Worm (Caenorhabditis elegans) whole organism, mixed stage, embryonic: Measurements from ENCODE around the gene ins-12.

ENCODE experiments used
- M03D4.4 ChIP-seq: sonication (generic microtip); optimal IDR thresholded peaks from 2 replicates; lab custom pipeline; 2017; ENCODE audit warnings: mild to moderate bottlenecking, missing genetic modification characterization, missing compliant biosample characterization
- bed-3 ChIP-seq: fragments of 200-800 bp; sonication (Bioruptor generic); optimal IDR thresholded peaks from 3 replicates; lab custom pipeline; 2018; ENCODE audit warnings: mild to moderate bottlenecking, missing genetic modification characterization, moderate library complexity, missing compliant biosample characterization
- ceh-39 ChIP-seq: fragments of 150-350 bp; optimal IDR thresholded peaks from 2 replicates; lab custom pipeline; 2014; ENCODE audit warnings: missing biosample characterization, missing genetic modification characterization
- ceh-83 ChIP-seq: fragments of 200-800 bp; sonication (Bioruptor generic); optimal IDR thresholded peaks from 2 replicates; lab custom pipeline; 2018; ENCODE audit warnings: mild to moderate bottlenecking, missing genetic modification characterization, missing compliant biosample characterization
- ces-1 ChIP-seq: fragments of 150-350 bp; optimal IDR thresholded peaks from 2 replicates; lab custom pipeline; 2014; ENCODE audit warnings: missing biosample characterization, missing genetic modification reagents, missing genetic modification characterization
- cnd-1 ChIP-seq: fragments of 200-800 bp; sonication (Bioruptor generic); optimal IDR thresholded peaks from 2 replicates; lab custom pipeline; 2018; ENCODE audit warnings: mild to moderate bottlenecking, missing genetic modification characterization, missing compliant biosample characterization
- drap-1 ChIP-seq: fragments of 200-800 bp; sonication (Bioruptor generic); optimal IDR thresholded peaks from 3 replicates; lab custom pipeline; 2018; ENCODE audit warnings: mild to moderate bottlenecking, missing genetic modification characterization, missing compliant biosample characterization
- elt-1 ChIP-seq: sonication (generic microtip); optimal IDR thresholded peaks from 2 replicates; lab custom pipeline; 2017; ENCODE audit warnings: missing genetic modification characterization, mild to moderate bottlenecking, missing compliant biosample characterization, antibody characterized with exemption, moderate library complexity, borderline replicate concordance; ENCODE audit not compliant: insufficient read depth
- elt-3 ChIP-seq: fragments of 150-350 bp; optimal IDR thresholded peaks from 2 replicates; lab custom pipeline; 2014; ENCODE audit warnings: missing biosample characterization, missing genetic modification characterization
- flh-1 ChIP-seq: fragments of 200-800 bp; sonication (Bioruptor generic); optimal IDR thresholded peaks from 2 replicates; lab custom pipeline; 2018; ENCODE audit warnings: mild to moderate bottlenecking, missing genetic modification characterization, moderate library complexity, missing compliant biosample characterization
- ham-2 ChIP-seq: fragments of 200-800 bp; sonication (Bioruptor generic); optimal IDR thresholded peaks from 2 replicates; lab custom pipeline; 2018; ENCODE audit warnings: mild to moderate bottlenecking, missing genetic modification characterization, missing compliant biosample characterization
- hlh-1 ChIP-seq: fragments of 150-350 bp; optimal IDR thresholded peaks from 2 replicates; lab custom pipeline; 2014; ENCODE audit warnings: missing biosample characterization, missing genetic modification reagents, missing genetic modification characterization
- lin-13 ChIP-seq: fragments of 150-350 bp; optimal IDR thresholded peaks from 2 replicates; lab custom pipeline; 2014; ENCODE audit warnings: missing biosample characterization, missing genetic modification characterization
- lin-32 ChIP-seq: fragments of 200-800 bp; sonication (Bioruptor generic); optimal IDR thresholded peaks from 2 replicates; lab custom pipeline; 2018; ENCODE audit warnings: mild to moderate bottlenecking, missing genetic modification characterization, missing compliant biosample characterization
- mab-5 ChIP-seq: fragments of 150-350 bp; optimal IDR thresholded peaks from 2 replicates; lab custom pipeline; 2014; ENCODE audit warnings: missing biosample characterization, missing genetic modification characterization
- mep-1 ChIP-seq: fragments of 150-350 bp; optimal IDR thresholded peaks from 2 replicates; lab custom pipeline; 2017; ENCODE audit warnings: missing biosample characterization, missing genetic modification reagents, missing genetic modification characterization, inconsistent platforms
- mls-2 ChIP-seq: sonication (generic microtip); optimal IDR thresholded peaks from 2 replicates; lab custom pipeline; 2016; ENCODE audit warnings: mild to moderate bottlenecking, missing genetic modification characterization, moderate library complexity, missing compliant biosample characterization
- nhr-12 ChIP-seq: fragments of 150-350 bp; optimal IDR thresholded peaks from 2 replicates; lab custom pipeline; 2014; ENCODE audit warnings: missing biosample characterization, missing genetic modification characterization
- nhr-2 ChIP-seq: fragments of 150-350 bp; optimal IDR thresholded peaks from 2 replicates; lab custom pipeline; 2014; ENCODE audit warnings: missing biosample characterization, missing genetic modification characterization
- nhr-237 ChIP-seq: fragments of 150-350 bp; optimal IDR thresholded peaks from 2 replicates; lab custom pipeline; 2014; ENCODE audit warnings: missing biosample characterization, missing genetic modification characterization
- nhr-76 ChIP-seq: sonication (generic microtip); optimal IDR thresholded peaks from 2 replicates; lab custom pipeline; 2017; ENCODE audit warnings: missing biosample characterization, missing genetic modification characterization
- pha-4 ChIP-seq: fragments of 150-350 bp; optimal IDR thresholded peaks from 2 replicates; lab custom pipeline; 2018; ENCODE audit warnings: missing biosample characterization, missing genetic modification reagents, missing genetic modification characterization
- snpc-4 ChIP-seq: fragments of 150-350 bp; optimal IDR thresholded peaks from 2 replicates; lab custom pipeline; 2014; ENCODE audit warnings: missing biosample characterization, missing genetic modification characterization
- sptf-1 ChIP-seq: sonication (generic microtip); optimal IDR thresholded peaks from 2 replicates; lab custom pipeline; 2017; ENCODE audit warnings: mild to moderate bottlenecking, missing genetic modification characterization, moderate library complexity, missing compliant biosample characterization
- unc-120 ChIP-seq: sonication (generic microtip); optimal IDR thresholded peaks from 2 replicates; lab custom pipeline; 2017; ENCODE audit warnings: missing genetic modification characterization, missing compliant biosample characterization; ENCODE audit not compliant: poor library complexity, severe bottlenecking
- unc-39 ChIP-seq: fragments of 150-350 bp; optimal IDR thresholded peaks from 2 replicates; lab custom pipeline; 2014; ENCODE audit warnings: missing biosample characterization, missing genetic modification characterization
- unc-62 ChIP-seq: fragments of 150-350 bp; optimal IDR thresholded peaks from 2 replicates; lab custom pipeline; 2014; ENCODE audit warnings: missing biosample characterization, missing genetic modification reagents, missing genetic modification characterization
- zip-8 ChIP-seq: fragments of 150-350 bp; optimal IDR thresholded peaks from 2 replicates; lab custom pipeline; 2014; ENCODE audit warnings: missing biosample characterization, missing genetic modification characterization
- ztf-11 ChIP-seq: fragments of 150-350 bp; optimal IDR thresholded peaks from 2 replicates; lab custom pipeline; 2014; ENCODE audit warnings: missing biosample characterization, missing genetic modification characterization

The ins-12 gene

DNA sequence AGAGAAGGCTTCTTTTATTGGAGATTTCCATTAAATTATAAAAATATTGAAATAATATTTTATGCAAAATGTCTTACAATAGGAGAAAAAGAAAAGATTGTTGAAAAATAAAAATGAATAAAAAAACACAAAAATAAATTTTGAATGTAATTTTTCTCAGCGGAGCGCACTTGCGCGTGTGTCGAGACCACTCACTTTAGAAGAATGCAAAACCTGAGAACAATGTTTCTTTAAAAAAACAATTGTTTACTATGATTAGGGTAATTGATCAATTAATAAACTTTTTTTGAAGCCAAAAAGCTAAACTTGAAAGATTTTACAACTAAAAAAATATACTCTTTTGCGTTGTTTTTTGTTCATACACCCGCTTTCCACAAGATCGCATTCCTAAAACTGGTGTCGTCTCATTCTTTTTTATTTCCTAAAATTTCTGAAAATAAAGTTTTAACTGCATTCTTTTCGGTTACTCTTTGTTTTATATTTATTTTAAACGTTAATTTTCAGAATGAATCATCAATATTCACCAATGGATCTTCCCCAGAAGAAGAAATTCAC lies 39.9 kb downstream of the ins-12 start, which contains the start of gene ttc-4:
ttc-4 (plus strand) TSS at position 505 of the 555 bp plus-strand sequence.
- TF ChIP-seq M03D4.4 (no peak), nhr-237 (tag; lab: Kevin White, UChicago) (peak; percentile 68), snpc-4 (tag; lab: Kevin White, UChicago) (no peak), mep-1 (tag; lab: Kevin White, UChicago) (peak; percentile 68), mls-2 (tag; lab: Kevin White, UChicago) (no peak), ces-1 (GFP tag; lab: Kevin White, UChicago) (peak; percentile 39), ceh-39 (no peak), nhr-12 (no peak), sptf-1 (tag; lab: Kevin White, UChicago) (peak; percentile 45)
- TF ChIP-seq, all 35 proteins: peak for 4

DNA sequence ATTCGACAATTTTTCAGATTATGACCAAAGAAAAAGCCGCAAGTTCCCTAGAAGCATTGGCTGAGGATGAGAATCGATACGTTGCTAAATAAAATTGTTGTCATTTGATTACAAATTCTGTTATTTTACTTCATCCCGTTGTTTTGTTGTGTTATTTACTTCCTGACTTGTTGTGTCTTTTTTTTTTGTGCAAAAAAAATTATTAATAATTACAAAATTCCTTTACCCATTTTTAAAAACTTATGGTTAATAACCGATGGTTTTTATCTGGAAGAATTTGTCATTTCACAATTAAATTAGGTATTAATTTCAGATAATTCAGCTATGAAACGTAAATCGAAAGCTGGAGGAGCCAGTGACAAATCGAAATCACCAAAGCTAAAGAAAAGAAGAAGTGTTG lies 41.8 kb downstream of the ins-12 start, which contains the start of gene C17G10.1:
C17G10.1 (plus strand) TSS at position 301 of the 400 bp plus-strand sequence.
- TF ChIP-seq mep-1 (tag; lab: Kevin White, UChicago) (no peak), drap-1 (no peak), M03D4.4 (no peak), flh-1 (GFP tag; lab: Kevin White, UChicago) (no peak), elt-3 (no peak), nhr-12 (no peak), unc-62 (no peak), snpc-4 (tag; lab: Kevin White, UChicago) (no peak), nhr-237 (tag; lab: Kevin White, UChicago) (no peak), lin-32 (GFP tag; lab: Kevin White, UChicago) (no peak), unc-120 (no peak), ztf-11 (tag; lab: Kevin White, UChicago) (no peak)

DNA sequence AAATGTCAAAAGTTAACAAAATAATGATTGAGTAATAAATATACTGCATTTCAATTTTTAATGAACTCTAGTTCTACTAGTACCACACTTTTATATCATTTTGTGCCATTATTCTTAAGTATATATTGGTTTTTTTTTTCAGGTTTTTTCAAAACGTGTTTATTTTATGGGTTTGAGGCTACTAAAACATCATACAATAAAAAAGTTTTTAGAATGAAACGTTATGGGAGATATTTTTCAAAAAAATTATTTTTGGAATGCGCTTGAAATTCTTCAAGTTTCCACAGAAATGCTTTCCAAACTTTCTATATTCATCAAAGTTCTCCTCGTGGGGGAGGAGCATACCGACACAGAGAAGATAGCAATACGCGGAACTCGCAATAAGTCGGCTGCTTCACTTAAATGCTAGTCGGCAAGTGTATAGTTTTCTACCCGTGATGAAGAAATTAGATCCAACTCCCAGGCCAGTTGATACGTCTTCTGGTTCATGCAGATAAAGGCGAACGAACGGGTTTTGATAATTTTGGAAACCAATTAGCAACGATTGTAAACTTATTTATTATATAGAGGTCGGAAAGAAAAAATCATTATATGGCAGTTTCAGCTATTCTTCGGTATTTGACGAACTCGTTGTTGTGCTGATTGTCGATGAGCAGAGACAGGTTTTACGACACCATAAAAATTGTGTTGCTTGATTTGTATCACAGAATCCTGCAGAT lies 45.1 kb downstream of the ins-12 start, which contains the start of gene C17G10.10:
C17G10.10 (minus strand) TSS at position 51 of the 719 bp plus-strand sequence.
- TF ChIP-seq snpc-4 (tag; lab: Kevin White, UChicago) (no peak), pha-4 (tag; lab: Kevin White, UChicago) (peak; percentile 12), ceh-83 (GFP tag; lab: Kevin White, UChicago) (no peak)

DNA sequence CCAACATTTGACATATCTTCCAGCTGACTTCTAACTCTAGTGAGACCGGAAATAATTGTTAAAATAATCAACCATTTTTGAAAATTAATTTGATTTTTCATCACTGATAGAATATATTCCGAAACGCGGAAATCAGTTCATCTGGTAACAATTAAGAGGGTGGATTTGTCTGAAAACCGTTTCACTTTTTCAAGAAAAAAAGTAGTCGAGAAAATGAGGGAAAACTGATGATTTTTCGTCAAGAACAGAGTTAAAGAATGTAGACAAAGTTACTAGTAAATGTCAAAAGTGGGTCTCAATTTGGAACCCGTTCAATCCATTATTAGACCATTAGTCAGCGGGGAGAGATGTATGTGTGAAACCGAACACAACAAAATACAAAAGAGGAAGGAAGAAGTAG lies 48.8 kb downstream of the ins-12 start, which contains the start of gene C17G10.6:
C17G10.6 (minus strand) TSS at position 101 of the 400 bp plus-strand sequence.
- TF ChIP-seq mab-5 (tag; lab: Kevin White, UChicago), result no peak
- no peak for TF ChIP-seq elt-1 (tag; lab: Kevin White, UChicago)
- no peak for TF ChIP-seq nhr-76 (tag; lab: Kevin White, UChicago)
- TF ChIP-seq ces-1 (GFP tag; lab: Kevin White, UChicago), result no peak
- TF ChIP-seq nhr-2, result no peak
- no peak for TF ChIP-seq bed-3 (GFP tag; lab: Kevin White, UChicago)
- no peak for TF ChIP-seq zip-8 (tag; lab: Kevin White, UChicago)
- no peak for TF ChIP-seq unc-62
- no peak for TF ChIP-seq flh-1 (GFP tag; lab: Kevin White, UChicago)
- TF ChIP-seq unc-39, result no peak
- no peak for TF ChIP-seq elt-3
- TF ChIP-seq ztf-11 (tag; lab: Kevin White, UChicago), result no peak
- TF ChIP-seq drap-1, result no peak
- TF ChIP-seq ham-2 (GFP tag; lab: Kevin White, UChicago), result no peak
- no peak for TF ChIP-seq hlh-1 (tag; lab: Kevin White, UChicago)
- TF ChIP-seq mls-2 (tag; lab: Kevin White, UChicago), result no peak
- no peak for TF ChIP-seq nhr-12
- TF ChIP-seq mep-1 (tag; lab: Kevin White, UChicago), result no peak
- TF ChIP-seq cnd-1 (tag; lab: Kevin White, UChicago), result no peak
- TF ChIP-seq, all 35 proteins: peak for 0

DNA sequence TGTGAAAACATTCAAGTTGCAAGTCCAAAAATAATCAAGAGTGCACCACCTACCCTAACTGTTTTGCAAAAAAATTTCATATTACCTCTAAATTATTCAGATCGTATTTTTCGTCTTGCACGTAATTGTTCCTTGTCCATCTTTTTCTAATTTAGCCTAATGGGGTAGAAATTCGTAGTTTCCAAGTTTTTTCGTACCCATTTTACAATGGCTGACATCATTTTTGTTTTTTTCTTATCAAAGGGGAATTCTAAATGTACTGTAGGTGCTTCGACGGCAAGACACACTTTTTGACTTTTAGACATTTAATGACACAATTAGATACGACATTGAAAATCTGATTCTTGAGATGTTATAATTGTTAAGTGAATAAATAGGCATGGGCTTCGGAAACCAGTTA lies 50.0 kb downstream of the ins-12 start:
- TF ChIP-seq bed-3 (GFP tag; lab: Kevin White, UChicago) (no peak), lin-13 (no peak), mep-1 (tag; lab: Kevin White, UChicago) (no peak), unc-39 (no peak), pha-4 (tag; lab: Kevin White, UChicago) (no peak), unc-62 (no peak), elt-1 (tag; lab: Kevin White, UChicago) (no peak), M03D4.4 (no peak), flh-1 (GFP tag; lab: Kevin White, UChicago) (no peak), ham-2 (GFP tag; lab: Kevin White, UChicago) (no peak)
